Fruit fly (Drosophila melanogaster): ENCODE results near the gene CG14312.
A peak's percentile ranks its signal among the peaks of the same experiment; 100 is the strongest.

The CG14312 gene

DNA sequence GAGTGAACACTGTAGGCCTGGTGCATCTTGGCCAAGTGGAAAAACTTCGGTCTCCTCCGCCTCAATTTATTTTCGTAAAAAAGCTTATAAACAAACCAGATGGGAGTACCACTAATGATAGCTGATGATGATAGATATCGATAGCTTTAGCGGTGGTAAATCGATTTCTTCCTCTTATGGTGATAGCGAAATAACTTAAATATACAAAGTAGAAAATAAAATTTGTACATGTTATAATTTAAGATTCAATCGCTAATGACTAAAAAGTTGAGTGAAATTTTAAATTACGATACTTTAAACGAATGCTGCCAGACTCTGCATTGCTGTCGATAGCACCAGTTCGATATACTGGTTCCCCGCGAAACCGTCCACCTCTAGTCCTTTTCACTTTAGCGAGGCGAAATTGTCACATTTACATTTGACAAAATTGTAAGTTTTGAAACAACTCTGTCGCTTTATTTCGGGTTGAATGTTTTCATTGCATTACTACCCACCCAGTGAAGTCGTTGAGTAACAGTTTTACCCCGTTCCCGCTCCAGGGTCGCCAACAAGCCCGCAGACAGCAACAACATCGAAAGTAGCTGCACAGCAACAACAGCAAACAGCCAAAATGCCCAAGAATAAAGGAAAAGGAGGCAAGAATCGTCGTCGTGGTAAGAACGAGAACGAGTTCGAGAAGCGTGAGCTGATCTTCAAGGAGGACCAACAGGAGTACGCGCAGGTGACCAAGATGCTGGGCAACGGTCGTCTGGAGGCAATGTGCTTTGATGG lies 8.8 kb downstream of the CG14312 start, which contains the start of the genes Vps39 and eIF1A (continued):
- TF ChIP-seq CG4617 (GFP tag; optimal IDR thresholded peaks at IDR 0.05; ENCODE audit: borderline replicate concordance) (peak; percentile 65), Opbp (GFP tag; IDR thresholded peaks at IDR 0.05; ENCODE audit: partially characterized antibody) (peak; percentile 69), CG10959 (GFP tag; IDR thresholded peaks at IDR 0.05) (no peak), Dip3 (GFP tag; optimal IDR thresholded peaks at IDR 0.05) (peak; percentile 21), CG4424 (GFP tag; optimal IDR thresholded peaks at IDR 0.05) (peak; percentile 35), br (optimal IDR thresholded peaks at IDR 0.05) (no peak), bcd (GFP tag; optimal IDR thresholded peaks at IDR 0.05) (no peak), NC2β (GFP tag; optimal IDR thresholded peaks at IDR 0.05) (peak; percentile 50), Meics (GFP tag; optimal IDR thresholded peaks at IDR 0.05) (peak; percentile 38), HLH54F (GFP tag; optimal IDR thresholded peaks at IDR 0.05) (peak; percentile 43), CG18262 (tag; optimal IDR thresholded peaks at IDR 0.05) (peak; percentile 45), crp (GFP tag; optimal IDR thresholded peaks at IDR 0.05) (peak in 1 of 2 experiments; percentile 69), zfh2 (GFP tag; optimal IDR thresholded peaks at IDR 0.05) (peak; percentile 15), tx (GFP tag; optimal IDR thresholded peaks at IDR 0.05) (peak; percentile 3), row (GFP tag; IDR thresholded peaks at IDR 0.05) (peak; percentile 81), mld (GFP tag; IDR thresholded peaks at IDR 0.05; ENCODE audit: partially characterized antibody) (peak; percentile 58; the same call in 1 of the 3 replicates), peb (GFP tag; IDR thresholded peaks at IDR 0.05) (no peak), gsb (GFP tag; IDR thresholded peaks at IDR 0.05) (no peak), CG6654 (GFP tag; optimal IDR thresholded peaks at IDR 0.05) (no peak), BtbVII (GFP tag; optimal IDR thresholded peaks at IDR 0.05) (no peak), HmgD (GFP tag; optimal IDR thresholded peaks at IDR 0.05) (no peak), CG2129 (GFP tag; IDR thresholded peaks at IDR 0.05; ENCODE audit: partially characterized antibody) (peak; percentile 86), CG12942 (GFP tag; optimal IDR thresholded peaks at IDR 0.05) (no peak), CG12155 (GFP tag; optimal IDR thresholded peaks at IDR 0.05) (peak; percentile 1), da (GFP tag; optimal IDR thresholded peaks at IDR 0.05) (no peak), Dfd (GFP tag; optimal IDR thresholded peaks at IDR 0.05) (no peak), Dad (GFP tag; optimal IDR thresholded peaks at IDR 0.05) (peak; percentile 12), CG11398 (GFP tag; optimal IDR thresholded peaks at IDR 0.05) (no peak), h (optimal IDR thresholded peaks at IDR 0.05) (no peak), HHEX (GFP tag; optimal IDR thresholded peaks at IDR 0.05) (no peak), NfI (GFP tag; optimal IDR thresholded peaks at IDR 0.05) (peak; percentile 16), Eip74EF (GFP tag; optimal IDR thresholded peaks at IDR 0.05) (no peak), amos (GFP tag; IDR thresholded peaks at IDR 0.05; ENCODE audit: partially characterized antibody) (peak; percentile 82), CG18011 (GFP tag; optimal IDR thresholded peaks at IDR 0.05) (no peak), chinmo (GFP tag; IDR thresholded peaks at IDR 0.05; ENCODE audit: partially characterized antibody) (peak; percentile 60; the same call in 1 of the 4 replicates), CG5245 (GFP tag; optimal IDR thresholded peaks at IDR 0.05) (no peak), NC2α (GFP tag; optimal IDR thresholded peaks at IDR 0.05) (no peak), bsh (GFP tag; optimal IDR thresholded peaks at IDR 0.05) (peak in 1 of 2 experiments; percentile 6), CG1792 (GFP tag; optimal IDR thresholded peaks at IDR 0.05) (no peak), Lhr (GFP tag; optimal IDR thresholded peaks at IDR 0.05) (peak; percentile 67), hth (optimal IDR thresholded peaks at IDR 0.05) (no peak), chn (GFP tag; optimal IDR thresholded peaks at IDR 0.05) (peak; percentile 14), CG11504 (tag; optimal IDR thresholded peaks at IDR 0.05) (no peak), gt (GFP tag; IDR thresholded peaks at IDR 0.05) (no peak), CG4820 (GFP tag; optimal IDR thresholded peaks at IDR 0.05) (no peak), slou (GFP tag; optimal IDR thresholded peaks at IDR 0.05) (peak; percentile 25), sqz (GFP tag; optimal IDR thresholded peaks at IDR 0.05) (no peak), CG9797 (GFP tag; optimal IDR thresholded peaks at IDR 0.05) (peak; percentile 19), tll (GFP tag; optimal IDR thresholded peaks at IDR 0.05) (no peak)
